Worm (Caenorhabditis elegans) whole organism, mixed stage, embryonic: ENCODE data around the gene F56D6.14.
A peak's percentile ranks its signal among the peaks of the same experiment; 100 is the strongest.

Experiments
- bed-3 ChIP-seq: fragments of 200-800 bp; sonication (Bioruptor generic); optimal IDR thresholded peaks from 3 replicates; lab custom pipeline; 2018; ENCODE audit warnings: mild to moderate bottlenecking, missing genetic modification characterization, moderate library complexity, missing compliant biosample characterization
- ceh-39 ChIP-seq: fragments of 150-350 bp; optimal IDR thresholded peaks from 2 replicates; lab custom pipeline; 2014; ENCODE audit warnings: missing biosample characterization, missing genetic modification characterization
- ceh-43 ChIP-seq: fragments of 200-800 bp; sonication (Bioruptor generic); optimal IDR thresholded peaks from 2 replicates; lab custom pipeline; 2018; ENCODE audit warnings: mild to moderate bottlenecking, missing genetic modification characterization, moderate library complexity, missing compliant biosample characterization
- ceh-83 ChIP-seq: fragments of 200-800 bp; sonication (Bioruptor generic); optimal IDR thresholded peaks from 2 replicates; lab custom pipeline; 2018; ENCODE audit warnings: mild to moderate bottlenecking, missing genetic modification characterization, missing compliant biosample characterization
- ces-1 ChIP-seq: fragments of 150-350 bp; optimal IDR thresholded peaks from 2 replicates; lab custom pipeline; 2014; ENCODE audit warnings: missing biosample characterization, missing genetic modification reagents, missing genetic modification characterization
- cnd-1 ChIP-seq: fragments of 200-800 bp; sonication (Bioruptor generic); optimal IDR thresholded peaks from 2 replicates; lab custom pipeline; 2018; ENCODE audit warnings: mild to moderate bottlenecking, missing genetic modification characterization, missing compliant biosample characterization
- drap-1 ChIP-seq: fragments of 200-800 bp; sonication (Bioruptor generic); optimal IDR thresholded peaks from 3 replicates; lab custom pipeline; 2018; ENCODE audit warnings: mild to moderate bottlenecking, missing genetic modification characterization, missing compliant biosample characterization
- elt-1 ChIP-seq: sonication (generic microtip); optimal IDR thresholded peaks from 2 replicates; lab custom pipeline; 2017; ENCODE audit warnings: missing genetic modification characterization, mild to moderate bottlenecking, missing compliant biosample characterization, antibody characterized with exemption, moderate library complexity, borderline replicate concordance; ENCODE audit not compliant: insufficient read depth
- elt-3 ChIP-seq: fragments of 150-350 bp; optimal IDR thresholded peaks from 2 replicates; lab custom pipeline; 2014; ENCODE audit warnings: missing biosample characterization, missing genetic modification characterization
- flh-1 ChIP-seq: fragments of 200-800 bp; sonication (Bioruptor generic); optimal IDR thresholded peaks from 2 replicates; lab custom pipeline; 2018; ENCODE audit warnings: mild to moderate bottlenecking, missing genetic modification characterization, moderate library complexity, missing compliant biosample characterization
- ham-2 ChIP-seq: fragments of 200-800 bp; sonication (Bioruptor generic); optimal IDR thresholded peaks from 2 replicates; lab custom pipeline; 2018; ENCODE audit warnings: mild to moderate bottlenecking, missing genetic modification characterization, missing compliant biosample characterization
- hlh-1 ChIP-seq: fragments of 150-350 bp; optimal IDR thresholded peaks from 2 replicates; lab custom pipeline; 2014; ENCODE audit warnings: missing biosample characterization, missing genetic modification reagents, missing genetic modification characterization
- lin-13 ChIP-seq: fragments of 150-350 bp; optimal IDR thresholded peaks from 2 replicates; lab custom pipeline; 2014; ENCODE audit warnings: missing biosample characterization, missing genetic modification characterization
- lin-32 ChIP-seq: fragments of 200-800 bp; sonication (Bioruptor generic); optimal IDR thresholded peaks from 2 replicates; lab custom pipeline; 2018; ENCODE audit warnings: mild to moderate bottlenecking, missing genetic modification characterization, missing compliant biosample characterization
- lsy-2 ChIP-seq: fragments of 150-350 bp; optimal IDR thresholded peaks from 2 replicates; lab custom pipeline; 2014; ENCODE audit warnings: missing biosample characterization, missing genetic modification characterization
- mab-5 ChIP-seq: fragments of 150-350 bp; optimal IDR thresholded peaks from 2 replicates; lab custom pipeline; 2014; ENCODE audit warnings: missing biosample characterization, missing genetic modification characterization
- mep-1 ChIP-seq: fragments of 150-350 bp; optimal IDR thresholded peaks from 2 replicates; lab custom pipeline; 2017; ENCODE audit warnings: missing biosample characterization, missing genetic modification reagents, missing genetic modification characterization, inconsistent platforms
- nhr-12 ChIP-seq: fragments of 150-350 bp; optimal IDR thresholded peaks from 2 replicates; lab custom pipeline; 2014; ENCODE audit warnings: missing biosample characterization, missing genetic modification characterization
- nhr-2 ChIP-seq: fragments of 150-350 bp; optimal IDR thresholded peaks from 2 replicates; lab custom pipeline; 2014; ENCODE audit warnings: missing biosample characterization, missing genetic modification characterization
- nhr-237 ChIP-seq: fragments of 150-350 bp; optimal IDR thresholded peaks from 2 replicates; lab custom pipeline; 2014; ENCODE audit warnings: missing biosample characterization, missing genetic modification characterization
- nhr-76 ChIP-seq: sonication (generic microtip); optimal IDR thresholded peaks from 2 replicates; lab custom pipeline; 2017; ENCODE audit warnings: missing biosample characterization, missing genetic modification characterization
- pha-4 ChIP-seq: fragments of 150-350 bp; optimal IDR thresholded peaks from 2 replicates; lab custom pipeline; 2018; ENCODE audit warnings: missing biosample characterization, missing genetic modification reagents, missing genetic modification characterization
- sem-2 ChIP-seq: fragments of 200-800 bp; sonication (Bioruptor generic); optimal IDR thresholded peaks from 2 replicates; lab custom pipeline; 2018; ENCODE audit warnings: mild to moderate bottlenecking, missing genetic modification characterization, missing compliant biosample characterization
- snpc-4 ChIP-seq: fragments of 150-350 bp; optimal IDR thresholded peaks from 2 replicates; lab custom pipeline; 2014; ENCODE audit warnings: missing biosample characterization, missing genetic modification characterization
- sptf-1 ChIP-seq: sonication (generic microtip); optimal IDR thresholded peaks from 2 replicates; lab custom pipeline; 2017; ENCODE audit warnings: mild to moderate bottlenecking, missing genetic modification characterization, moderate library complexity, missing compliant biosample characterization
- tbx-8 ChIP-seq: fragments of 200-800 bp; sonication (Bioruptor generic); optimal IDR thresholded peaks from 2 replicates; lab custom pipeline; 2018; ENCODE audit warnings: mild to moderate bottlenecking, missing genetic modification characterization, moderate library complexity, missing compliant biosample characterization
- unc-120 ChIP-seq: sonication (generic microtip); optimal IDR thresholded peaks from 2 replicates; lab custom pipeline; 2017; ENCODE audit warnings: missing genetic modification characterization, missing compliant biosample characterization; ENCODE audit not compliant: poor library complexity, severe bottlenecking
- unc-39 ChIP-seq: fragments of 150-350 bp; optimal IDR thresholded peaks from 2 replicates; lab custom pipeline; 2014; ENCODE audit warnings: missing biosample characterization, missing genetic modification characterization
- unc-62 ChIP-seq: fragments of 150-350 bp; optimal IDR thresholded peaks from 2 replicates; lab custom pipeline; 2014; ENCODE audit warnings: missing biosample characterization, missing genetic modification reagents, missing genetic modification characterization
- zip-8 ChIP-seq: fragments of 150-350 bp; optimal IDR thresholded peaks from 2 replicates; lab custom pipeline; 2014; ENCODE audit warnings: missing biosample characterization, missing genetic modification characterization
- ztf-11 ChIP-seq: fragments of 150-350 bp; optimal IDR thresholded peaks from 2 replicates; lab custom pipeline; 2014; ENCODE audit warnings: missing biosample characterization, missing genetic modification characterization

The F56D6.14 gene

DNA sequence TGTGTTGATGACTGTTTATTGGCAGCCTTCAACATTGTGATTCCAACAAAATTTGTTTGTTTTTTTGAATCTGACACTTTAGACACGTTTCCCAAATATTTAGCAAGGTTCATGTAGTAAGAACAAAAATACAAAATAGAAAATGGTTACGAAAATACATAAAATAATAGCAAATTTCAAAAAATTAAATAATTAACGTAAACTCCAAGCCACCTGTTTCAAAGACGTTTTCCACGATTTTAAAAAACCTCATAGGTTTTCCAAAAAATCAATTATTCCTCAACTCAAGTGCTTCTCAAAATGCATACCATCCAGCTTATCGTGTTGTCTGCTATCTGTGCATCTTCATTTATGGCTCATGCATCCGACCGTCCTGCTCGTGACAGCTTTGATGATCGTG lies at the start of gene F56D6.14:
Gene F56D6.14, plus strand, starts transcription at position 301 of the 400 bp plus-strand sequence.
- TF ChIP-seq ceh-43 (GFP tag; lab: Kevin White, UChicago): no peak
- no peak for TF ChIP-seq ztf-11 (tag; lab: Kevin White, UChicago)
- no peak for TF ChIP-seq lin-13 (tag; lab: Kevin White, UChicago)
- TF ChIP-seq ceh-39 (tag; lab: Kevin White, UChicago): no peak
- no peak for TF ChIP-seq bed-3 (GFP tag; lab: Kevin White, UChicago)
- TF ChIP-seq nhr-2 (tag; lab: Kevin White, UChicago): no peak

DNA sequence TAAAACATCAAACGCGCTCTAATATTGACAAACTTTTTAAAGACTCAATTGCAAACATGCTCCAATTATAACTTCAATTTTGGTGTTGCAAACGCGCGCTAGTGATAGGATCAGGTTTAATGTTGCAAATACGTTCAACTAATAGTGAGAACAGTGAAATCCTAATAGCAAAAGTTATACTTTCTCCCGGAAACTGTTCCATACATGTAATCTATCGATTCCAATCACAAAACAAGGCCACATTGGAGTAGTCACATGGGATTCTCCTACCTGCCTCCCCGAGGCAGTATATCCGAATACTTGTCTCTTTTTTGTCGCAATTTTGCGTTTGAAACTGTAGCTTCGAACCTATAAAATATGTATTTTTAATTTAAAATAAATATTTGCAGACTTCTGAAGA lies 47.6 kb upstream of the F56D6.14 start:
- TF ChIP-seq mab-5 (tag; lab: Kevin White, UChicago): no peak
- no peak for TF ChIP-seq mep-1 (tag; lab: Kevin White, UChicago)
- no peak for TF ChIP-seq nhr-2 (tag; lab: Kevin White, UChicago)
- no peak for TF ChIP-seq hlh-1 (tag; lab: Kevin White, UChicago)
- no peak for TF ChIP-seq unc-62 (GFP tag; lab: Kevin White, UChicago)
- no peak for TF ChIP-seq lin-13 (tag; lab: Kevin White, UChicago)
- no peak for TF ChIP-seq tbx-8 (GFP tag; lab: Kevin White, UChicago)
- no peak for TF ChIP-seq ces-1
- no peak for TF ChIP-seq nhr-12 (tag; lab: Kevin White, UChicago)
- no peak for TF ChIP-seq zip-8 (tag; lab: Kevin White, UChicago)
- TF ChIP-seq nhr-76 (tag; lab: Kevin White, UChicago): no peak
- TF ChIP-seq elt-1: no peak
- no peak for TF ChIP-seq snpc-4 (tag; lab: Kevin White, UChicago)
- no peak for TF ChIP-seq ceh-83 (GFP tag; lab: Kevin White, UChicago)
- TF ChIP-seq ham-2 (GFP tag; lab: Kevin White, UChicago): no peak
- no peak for TF ChIP-seq flh-1
- no peak for TF ChIP-seq lin-32 (GFP tag; lab: Kevin White, UChicago)
- TF ChIP-seq pha-4 (tag; lab: Kevin White, UChicago): no peak
- no peak for TF ChIP-seq drap-1

DNA sequence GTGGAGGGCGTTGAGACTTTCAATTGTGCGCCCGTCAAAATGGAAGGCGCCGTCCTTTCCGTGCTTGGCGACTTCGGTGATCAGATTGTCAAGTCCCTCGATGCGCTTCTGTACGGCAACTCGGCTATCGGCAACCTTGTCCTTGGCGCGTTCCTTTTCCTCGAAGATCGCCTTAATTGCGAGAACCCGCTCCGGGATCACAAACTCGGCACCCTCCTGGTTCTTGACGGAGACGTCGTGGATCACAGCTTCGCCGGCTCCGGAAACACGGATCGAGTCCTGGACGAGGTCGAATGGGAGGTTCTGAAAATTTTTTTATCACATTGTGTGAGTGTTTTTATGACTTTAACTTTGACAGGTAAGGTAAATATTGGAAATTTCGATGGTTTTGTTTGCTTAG lies 44.3 kb upstream of the F56D6.14 start:
- TF ChIP-seq nhr-237 (tag; lab: Kevin White, UChicago) (no peak), zip-8 (tag; lab: Kevin White, UChicago) (no peak), ztf-11 (tag; lab: Kevin White, UChicago) (no peak), ceh-83 (GFP tag; lab: Kevin White, UChicago) (no peak), sptf-1 (tag; lab: Kevin White, UChicago) (no peak), snpc-4 (tag; lab: Kevin White, UChicago) (no peak), ham-2 (GFP tag; lab: Kevin White, UChicago) (no peak), sem-2 (GFP tag; lab: Kevin White, UChicago) (no peak), unc-120 (tag; lab: Kevin White, UChicago) (no peak)

DNA sequence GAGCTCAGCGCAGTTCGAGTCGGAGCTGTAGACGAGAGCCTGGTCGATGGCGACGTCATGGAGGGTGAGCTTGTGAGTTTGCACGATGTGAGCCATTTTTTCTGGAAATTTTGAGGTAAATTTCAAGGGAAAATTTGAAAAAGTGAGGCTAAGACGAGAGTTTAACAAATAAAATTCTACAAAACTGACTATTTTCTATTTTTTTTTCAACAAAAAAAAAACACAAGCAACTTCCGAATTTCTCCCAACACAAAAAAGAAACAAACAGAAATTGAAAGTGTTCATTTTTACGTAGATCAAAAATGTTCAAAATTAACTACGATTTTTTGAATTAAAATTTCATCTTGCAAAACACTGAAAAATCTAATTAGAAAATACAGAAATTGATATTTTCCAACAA lies 43.8 kb upstream of the F56D6.14 start, which contains the start of gene F37C4.5:
Gene F37C4.5, minus strand, starts transcription at position 101 of the 400 bp plus-strand sequence.
- TF ChIP-seq cnd-1: no peak
- TF ChIP-seq unc-120 (tag; lab: Kevin White, UChicago): no peak
- TF ChIP-seq snpc-4 (tag; lab: Kevin White, UChicago): no peak

DNA sequence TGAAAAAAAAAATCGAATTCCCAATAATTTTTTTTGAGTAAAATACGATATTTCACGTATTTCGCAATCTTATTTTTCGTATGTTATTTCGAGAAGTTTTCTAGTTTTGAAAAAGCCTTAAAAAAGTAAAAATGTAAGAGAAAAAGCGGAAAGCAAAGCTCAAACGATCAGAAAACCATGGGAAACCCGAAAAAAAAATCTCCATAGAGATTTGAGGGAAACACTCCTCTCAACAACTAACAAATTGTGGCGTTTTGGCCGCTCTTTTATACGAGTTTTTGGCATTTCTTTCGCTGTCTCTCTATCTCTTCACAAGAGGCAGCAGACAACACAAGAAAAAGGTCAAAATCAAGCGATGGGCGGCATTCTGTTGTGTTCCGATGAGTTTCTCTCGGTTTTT lies 43.1 kb upstream of the F56D6.14 start:
- no peak for TF ChIP-seq zip-8 (tag; lab: Kevin White, UChicago)
- TF ChIP-seq sptf-1 (tag; lab: Kevin White, UChicago): peak; percentile 18
- TF ChIP-seq ceh-83 (GFP tag; lab: Kevin White, UChicago): peak; percentile 34

DNA sequence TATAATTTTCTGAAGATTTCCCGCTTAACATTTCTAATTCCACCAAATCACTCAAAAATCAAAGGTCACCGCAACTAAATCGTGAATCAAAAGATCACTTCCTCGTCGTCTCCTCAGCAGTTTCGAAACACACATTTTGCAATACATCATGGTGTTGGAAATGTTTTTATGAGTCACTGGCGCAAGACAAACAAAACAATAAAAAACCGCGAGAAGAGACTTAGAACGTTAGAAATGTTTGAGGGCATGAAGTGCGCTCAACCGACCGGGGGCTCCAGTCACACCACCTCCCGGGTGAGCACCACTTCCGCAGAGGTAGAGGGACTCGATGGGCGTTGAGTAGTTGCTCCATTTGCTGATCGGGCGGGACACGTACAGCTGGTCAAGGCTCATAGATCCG lies 42.2 kb upstream of the F56D6.14 start:
- TF ChIP-seq drap-1 (no peak), ztf-11 (tag; lab: Kevin White, UChicago) (no peak), zip-8 (tag; lab: Kevin White, UChicago) (no peak), elt-3 (tag; lab: Kevin White, UChicago) (no peak), unc-39 (tag; lab: Kevin White, UChicago) (no peak), nhr-12 (tag; lab: Kevin White, UChicago) (no peak), snpc-4 (tag; lab: Kevin White, UChicago) (no peak), sem-2 (GFP tag; lab: Kevin White, UChicago) (no peak), lsy-2 (tag; lab: Kevin White, UChicago) (no peak), nhr-2 (tag; lab: Kevin White, UChicago) (no peak), ceh-39 (tag; lab: Kevin White, UChicago) (no peak)
